Fruit fly (Drosophila melanogaster): ENCODE results near the gene Naa60.

Gene Naa60

DNA sequence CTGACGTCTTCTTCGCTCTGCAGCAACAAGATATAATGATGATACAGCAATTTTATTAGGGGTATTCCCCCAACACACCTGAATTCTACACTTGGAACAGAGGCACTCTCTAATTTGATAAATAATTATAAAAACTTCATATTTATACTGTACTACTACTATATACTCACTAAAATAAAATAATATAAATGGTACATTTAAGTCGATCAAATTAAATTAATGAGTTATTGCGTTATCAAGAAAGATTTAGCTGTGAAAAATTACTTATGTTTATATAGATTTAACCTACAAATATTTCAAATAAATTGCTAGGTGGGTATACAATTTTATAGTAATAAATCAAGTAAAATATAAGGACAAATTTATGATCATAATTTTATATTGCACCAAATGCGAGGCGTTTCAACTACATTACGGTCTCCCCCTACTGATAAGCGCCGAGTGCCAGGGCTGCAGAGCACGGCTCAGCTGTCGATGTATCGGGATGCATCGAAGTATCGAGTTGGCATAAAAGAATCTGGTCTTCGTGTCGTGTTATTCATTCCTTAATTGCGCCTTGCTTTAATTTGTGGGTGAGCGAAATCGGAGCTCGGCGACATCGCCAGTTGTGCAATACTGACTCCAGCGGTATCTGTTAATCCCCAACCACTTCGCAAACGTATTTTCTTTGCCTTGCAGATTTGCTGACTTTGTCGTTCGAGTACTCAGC lies 12.7 kb upstream of the Naa60 start, which contains the start of gene vsg (continued):
- TF ChIP-seq CG9609 (GFP tag; optimal IDR thresholded peaks at IDR 0.05), result no peak
- peak; percentile 14 for TF ChIP-seq stwl (tag; optimal IDR thresholded peaks at IDR 0.05)
- no peak for TF ChIP-seq gce (GFP tag; IDR thresholded peaks at IDR 0.05)
- TF ChIP-seq slbo (GFP tag; IDR thresholded peaks at IDR 0.05), result peak; percentile 78
- TF ChIP-seq CG15269 (tag; optimal IDR thresholded peaks at IDR 0.05), result peak; percentile 86
- TF ChIP-seq Adf1 (GFP tag; IDR thresholded peaks at IDR 0.05), result no peak; the same call in none of the 2 replicates
- TF ChIP-seq CrebB (tag; optimal IDR thresholded peaks at IDR 0.05), result peak; percentile 6
- TF ChIP-seq luna (GFP tag; optimal IDR thresholded peaks at IDR 0.05), result no peak
- no peak for TF ChIP-seq Kr (GFP tag; optimal IDR thresholded peaks at IDR 0.05)
- TF ChIP-seq abd-A (tag; optimal IDR thresholded peaks at IDR 0.05), result no peak
- peak; percentile 7 to 61 for TF ChIP-seq chif (GFP tag; optimal IDR thresholded peaks at IDR 0.05)
- TF ChIP-seq Hr51 (GFP tag; optimal IDR thresholded peaks at IDR 0.05), result peak in 1 of 2 experiments; percentile 87
- TF ChIP-seq dmrt99B (tag; optimal IDR thresholded peaks at IDR 0.05), result peak; percentile 81
- TF ChIP-seq Spps (tag; optimal IDR thresholded peaks at IDR 0.05), result no peak
- peak; percentile 55 to 75 for TF ChIP-seq dpn (GFP tag; optimal IDR thresholded peaks at IDR 0.05)
- TF ChIP-seq cato (GFP tag; optimal IDR thresholded peaks at IDR 0.05; ENCODE audit: borderline replicate concordance), result peak; percentile 48
- peak; percentile 82 for TF ChIP-seq CG1602 (GFP tag; optimal IDR thresholded peaks at IDR 0.05)
- TF ChIP-seq CG6683 (GFP tag; optimal IDR thresholded peaks at IDR 0.05), result peak; percentile 35
- TF ChIP-seq ham (GFP tag; IDR thresholded peaks at IDR 0.05), result no peak
- TF ChIP-seq gsb-n (tag; optimal IDR thresholded peaks at IDR 0.05), result peak; percentile 68
- TF ChIP-seq CG2120 (GFP tag; optimal IDR thresholded peaks at IDR 0.05), result peak; percentile 78
- peak; percentile 34; the same call in 1 of the 2 replicates for TF ChIP-seq CG5953 (GFP tag; IDR thresholded peaks at IDR 0.05)
- peak; percentile 78 for TF ChIP-seq dysf (GFP tag; IDR thresholded peaks at IDR 0.05)
- TF ChIP-seq HLH54F (GFP tag; optimal IDR thresholded peaks at IDR 0.05), result peak; percentile 42
- TF ChIP-seq CG11456 (GFP tag; IDR thresholded peaks at IDR 0.05), result peak; percentile 76
- TF ChIP-seq CG7357 (GFP tag; IDR thresholded peaks at IDR 0.05), result peak; percentile 81; the same call in 2 of the 3 replicates
- TF ChIP-seq gt (GFP tag; IDR thresholded peaks at IDR 0.05), result no peak
- peak; percentile 61; the same call in 2 of the 3 replicates for TF ChIP-seq CG11093 (GFP tag; IDR thresholded peaks at IDR 0.05)
- TF ChIP-seq CG33557 (GFP tag; optimal IDR thresholded peaks at IDR 0.05), result peak; percentile 75
- peak; percentile 78 for TF ChIP-seq twi (tag; optimal IDR thresholded peaks at IDR 0.05)
- peak; percentile 85 for TF ChIP-seq slou (GFP tag; optimal IDR thresholded peaks at IDR 0.05)
- peak; percentile 83 for TF ChIP-seq inv (GFP tag; IDR thresholded peaks at IDR 0.05; ENCODE audit: partially characterized antibody)
- 0 out of 2 replicates have a peak, but pooled peaks have one; percentile 38 for TF ChIP-seq CG16779 (GFP tag; IDR thresholded peaks at IDR 0.05)
- TF ChIP-seq CG4707 (GFP tag; optimal IDR thresholded peaks at IDR 0.05), result no peak
- TF ChIP-seq Myb (GFP tag; optimal IDR thresholded peaks at IDR 0.05), result peak; percentile 33
- no peak for TF ChIP-seq CG6813 (GFP tag; optimal IDR thresholded peaks at IDR 0.05)
- TF ChIP-seq CG9215 (GFP tag; IDR thresholded peaks at IDR 0.05), result peak; percentile 85
- peak; percentile 81; the same call in 3 of the 4 replicates for TF ChIP-seq Gug (GFP tag; IDR thresholded peaks at IDR 0.05)
- peak; percentile 35 for TF ChIP-seq CG5180 (GFP tag; optimal IDR thresholded peaks at IDR 0.05)
- no peak for TF ChIP-seq Tbp (GFP tag; optimal IDR thresholded peaks at IDR 0.05)
- no peak for TF ChIP-seq Asciz (GFP tag; optimal IDR thresholded peaks at IDR 0.05)
- TF ChIP-seq D19A (tag; optimal IDR thresholded peaks at IDR 0.05), result peak; percentile 78
- TF ChIP-seq Oaz (GFP tag; IDR thresholded peaks at IDR 0.05), result no peak; the same call in 1 of the 2 replicates
- peak; percentile 95; the same call in 3 of the 4 replicates for TF ChIP-seq chinmo (GFP tag; IDR thresholded peaks at IDR 0.05; ENCODE audit: partially characterized antibody)
- peak; percentile 88 for TF ChIP-seq CG30403 (GFP tag; optimal IDR thresholded peaks at IDR 0.05)
- peak; percentile 21; the same call in 1 of the 2 replicates for TF ChIP-seq onecut (GFP tag; IDR thresholded peaks at IDR 0.05)
- peak; percentile 29 for TF ChIP-seq CG12299 (tag; optimal IDR thresholded peaks at IDR 0.05)
- no peak for TF ChIP-seq nom (GFP tag; optimal IDR thresholded peaks at IDR 0.05)
- TF ChIP-seq Deaf1 (tag; optimal IDR thresholded peaks at IDR 0.05), result peak; percentile 57
